Fruit fly (Drosophila melanogaster) whole organism, embryonic: Measurements from ENCODE around the gene hng2.

Experiments
- CG11560 ChIP-seq: fragments of 200-800 bp; sonication (Bioruptor generic); IDR thresholded peaks from 3 replicates; pipeline ENCODE4 v1.3.6; 2022; ENCODE audit warnings: missing biosample characterization, missing genetic modification characterization
- CG12769 ChIP-seq: fragments of 200-800 bp; sonication (Bioruptor generic); optimal IDR thresholded peaks from 2 replicates; lab custom pipeline; 2019; ENCODE audit warnings: missing biosample characterization, mild to moderate bottlenecking, missing genetic modification characterization, moderate library complexity
- CG13775 ChIP-seq: fragments of 200-800 bp; sonication (Bioruptor generic); optimal IDR thresholded peaks from 3 replicates; lab custom pipeline; 2017; ENCODE audit warnings: missing biosample characterization, mild to moderate bottlenecking, missing genetic modification characterization
- CG14667 ChIP-seq: fragments of 200-800 bp; sonication (Bioruptor generic); IDR thresholded peaks from 2 replicates; pipeline ENCODE4 v1.3.6; 2022; ENCODE audit warnings: missing biosample characterization, missing genetic modification characterization
- CG15479 ChIP-seq: fragments of 200-800 bp; sonication (Bioruptor generic); optimal IDR thresholded peaks from 3 replicates; lab custom pipeline; 2019; ENCODE audit warnings: missing biosample characterization, mild to moderate bottlenecking, missing genetic modification characterization, moderate library complexity
- CG15696 ChIP-seq: fragments of 200-800 bp; sonication (Bioruptor generic); optimal IDR thresholded peaks from 2 replicates; lab custom pipeline; 2019; ENCODE audit warnings: missing biosample characterization, mild to moderate bottlenecking, missing genetic modification characterization, moderate library complexity
- CG1647 ChIP-seq: fragments of 200-800 bp; sonication (Bioruptor generic); optimal IDR thresholded peaks from 3 replicates; lab custom pipeline; 2016; ENCODE audit warnings: missing biosample characterization, missing genetic modification characterization
- CG18262 ChIP-seq: fragments of 200-800 bp; optimal IDR thresholded peaks from 3 replicates; lab custom pipeline; 2019; ENCODE audit warnings: missing biosample characterization, mild to moderate bottlenecking, missing genetic modification characterization, moderate library complexity
- CG2120 ChIP-seq: fragments of 200-800 bp; sonication (Bioruptor generic); optimal IDR thresholded peaks from 3 replicates; lab custom pipeline; 2016; ENCODE audit warnings: missing biosample characterization, missing genetic modification characterization
- CG32767 ChIP-seq: fragments of 200-800 bp; sonication (Bioruptor generic); IDR thresholded peaks from 2 replicates; pipeline ENCODE4 v1.3.6; 2022; ENCODE audit warnings: missing biosample characterization, missing genetic modification characterization
- CG34224 ChIP-seq: fragments of 200-800 bp; sonication (Bioruptor generic); IDR thresholded peaks from 3 replicates; pipeline ENCODE4 v1.3.6; 2022; ENCODE audit warnings: missing biosample characterization, missing genetic modification characterization; ENCODE audit not compliant: partially characterized antibody
- CG4820 ChIP-seq: fragments of 200-800 bp; sonication (Bioruptor generic); optimal IDR thresholded peaks from 3 replicates; lab custom pipeline; 2016; ENCODE audit warnings: missing biosample characterization, missing genetic modification characterization
- CG6175 ChIP-seq: fragments of 200-800 bp; sonication (Bioruptor generic); IDR thresholded peaks from 3 replicates; pipeline ENCODE4 v1.3.6; 2022; ENCODE audit warnings: missing biosample characterization, missing genetic modification characterization
- CG7745 ChIP-seq: fragments of 200-800 bp; sonication (Bioruptor generic); optimal IDR thresholded peaks from 2 replicates; lab custom pipeline; 2018; ENCODE audit warnings: missing biosample characterization, mild to moderate bottlenecking, missing genetic modification characterization, moderate library complexity
- CG8924 ChIP-seq: fragments of 200-800 bp; optimal IDR thresholded peaks from 3 replicates; lab custom pipeline; 2019; ENCODE audit warnings: missing biosample characterization, mild to moderate bottlenecking, missing genetic modification characterization, moderate library complexity
- CG9876 ChIP-seq: fragments of 200-800 bp; sonication (Bioruptor generic); optimal IDR thresholded peaks from 2 replicates; lab custom pipeline; 2016; ENCODE audit warnings: missing biosample characterization, missing genetic modification characterization
- CHES-1-like ChIP-seq: fragments of 200-800 bp; sonication (Bioruptor generic); optimal IDR thresholded peaks from 2 replicates; lab custom pipeline; 2016; ENCODE audit warnings: missing biosample characterization, missing genetic modification characterization
- Dad ChIP-seq: fragments of 200-800 bp; sonication (Bioruptor generic); optimal IDR thresholded peaks from 3 replicates; lab custom pipeline; 2016; ENCODE audit warnings: missing biosample characterization, missing genetic modification characterization
- Drgx ChIP-seq: fragments of 200-800 bp; sonication (Bioruptor generic); IDR thresholded peaks from 2 replicates; pipeline ENCODE4 v1.3.6; 2022; ENCODE audit warnings: missing biosample characterization, missing genetic modification characterization
- GATAe ChIP-seq: fragments of 200-800 bp; sonication (Bioruptor generic); conservative IDR thresholded peaks from 2 replicates; pipeline ENCODE4 v1.3.6; 2022; ENCODE audit warnings: missing biosample characterization, missing genetic modification characterization
- Meics ChIP-seq: fragments of 200-800 bp; sonication (Bioruptor generic); optimal IDR thresholded peaks from 2 replicates; lab custom pipeline; 2017; ENCODE audit warnings: missing biosample characterization, mild to moderate bottlenecking, missing genetic modification characterization
- NC2α ChIP-seq: fragments of 200-800 bp; sonication (Bioruptor generic); optimal IDR thresholded peaks from 2 replicates; lab custom pipeline; 2016; ENCODE audit warnings: missing biosample characterization, missing genetic modification characterization
- Oaz ChIP-seq: fragments of 200-800 bp; sonication (Bioruptor generic); IDR thresholded peaks from 2 replicates; pipeline ENCODE4 v1.3.6; 2022; ENCODE audit warnings: missing biosample characterization, missing genetic modification characterization
- Ptx1 ChIP-seq: fragments of 200-800 bp; sonication (Bioruptor generic); IDR thresholded peaks from 2 replicates; pipeline ENCODE4 v1.3.6; 2022; ENCODE audit warnings: missing biosample characterization, missing genetic modification characterization
- Sox102F ChIP-seq: fragments of 200-800 bp; sonication (Bioruptor generic); optimal IDR thresholded peaks from 2 replicates; lab custom pipeline; 2018; ENCODE audit warnings: missing biosample characterization, mild to moderate bottlenecking, missing genetic modification characterization, moderate library complexity
- Ssrp ChIP-seq: fragments of 200-800 bp; sonication (Bioruptor generic); optimal IDR thresholded peaks from 2 replicates; lab custom pipeline; 2018; ENCODE audit warnings: missing biosample characterization, mild to moderate bottlenecking, missing genetic modification characterization, moderate library complexity
- Tbp ChIP-seq: fragments of >200 bp; optimal IDR thresholded peaks from 2 replicates; lab custom pipeline; 2018; ENCODE audit warnings: missing biosample characterization, missing genetic modification characterization
- Xrp1 ChIP-seq: fragments of 200-800 bp; sonication (Bioruptor generic); IDR thresholded peaks from 2 replicates; pipeline ENCODE4 v1.3.6; 2022; ENCODE audit warnings: missing biosample characterization, missing genetic modification characterization
- bcd ChIP-seq: fragments of 200-800 bp; sonication (Bioruptor generic); optimal IDR thresholded peaks from 2 replicates; lab custom pipeline; 2017; ENCODE audit warnings: missing biosample characterization, mild to moderate bottlenecking, missing genetic modification characterization
- bsh ChIP-seq, 2 experiments: fragments of 200-800 bp; sonication (Bioruptor generic); optimal IDR thresholded peaks; 2 replicates each; lab custom pipeline; 2017 to 2018; ENCODE audit warnings: mild to moderate bottlenecking in 2 of 2, missing biosample characterization in 2 of 2, missing genetic modification characterization in 2 of 2, moderate library complexity in 1 of 2
- dysf ChIP-seq: fragments of 200-800 bp; sonication (Bioruptor generic); IDR thresholded peaks from 3 replicates; pipeline ENCODE4 v1.3.6; 2022; ENCODE audit warnings: missing biosample characterization, missing genetic modification characterization
- emc ChIP-seq: fragments of 200-800 bp; sonication (Bioruptor generic); optimal IDR thresholded peaks from 2 replicates; lab custom pipeline; 2016; ENCODE audit warnings: missing biosample characterization, missing genetic modification characterization
- eve ChIP-seq, 2 experiments: fragments of >200 bp; optimal IDR thresholded peaks; 2 replicates each; lab custom pipeline; 2017; ENCODE audit warnings: missing biosample characterization in 2 of 2, missing genetic modification characterization in 2 of 2
- exex ChIP-seq: fragments of 200-800 bp; sonication (Bioruptor generic); optimal IDR thresholded peaks from 4 replicates; lab custom pipeline; 2018; ENCODE audit warnings: missing biosample characterization, mild to moderate bottlenecking, missing genetic modification characterization, moderate library complexity
- gcm ChIP-seq: fragments of 200-800 bp; sonication (Bioruptor generic); optimal IDR thresholded peaks from 2 replicates; lab custom pipeline; 2019; ENCODE audit warnings: missing biosample characterization, mild to moderate bottlenecking, missing genetic modification characterization, moderate library complexity
- gcm2 ChIP-seq: fragments of 200-800 bp; sonication (Bioruptor generic); optimal IDR thresholded peaks from 2 replicates; lab custom pipeline; 2016; ENCODE audit warnings: missing biosample characterization, missing genetic modification characterization
- gem ChIP-seq: fragments of 200-800 bp; sonication (Bioruptor generic); optimal IDR thresholded peaks from 2 replicates; lab custom pipeline; 2019; ENCODE audit warnings: missing biosample characterization, mild to moderate bottlenecking, missing genetic modification characterization, moderate library complexity
- grau ChIP-seq: fragments of 200-800 bp; optimal IDR thresholded peaks from 3 replicates; lab custom pipeline; 2019; ENCODE audit warnings: missing biosample characterization, mild to moderate bottlenecking, missing genetic modification characterization, moderate library complexity
- grn ChIP-seq: fragments of 200-800 bp; sonication (Bioruptor generic); optimal IDR thresholded peaks from 3 replicates; lab custom pipeline; 2017; ENCODE audit warnings: missing biosample characterization, missing genetic modification characterization
- gsb-n ChIP-seq: fragments of 200-800 bp; sonication (Bioruptor generic); optimal IDR thresholded peaks from 3 replicates; lab custom pipeline; 2018; ENCODE audit warnings: missing biosample characterization, mild to moderate bottlenecking, missing genetic modification characterization
- hb ChIP-seq: fragments of 200-800 bp; sonication (Bioruptor generic); IDR thresholded peaks from 3 replicates; pipeline ENCODE4 v1.3.6; 2022; ENCODE audit warnings: missing biosample characterization, missing genetic modification characterization; ENCODE audit not compliant: partially characterized antibody
- pho ChIP-seq: fragments of 200-800 bp; sonication (Bioruptor generic); optimal IDR thresholded peaks from 2 replicates; lab custom pipeline; 2016; ENCODE audit warnings: missing biosample characterization, missing genetic modification characterization
- row ChIP-seq: fragments of 200-800 bp; sonication (Bioruptor generic); IDR thresholded peaks from 3 replicates; pipeline ENCODE4 v1.3.6; 2022; ENCODE audit warnings: missing biosample characterization, missing genetic modification characterization
- sens ChIP-seq: fragments of 200-800 bp; sonication (Bioruptor generic); peaks from one replicate; lab custom pipeline; 2016; ENCODE audit warnings: missing biosample characterization, missing genetic modification characterization
- sima ChIP-seq: fragments of 200-800 bp; sonication (Bioruptor generic); optimal IDR thresholded peaks from 2 replicates; lab custom pipeline; 2016; ENCODE audit warnings: missing biosample characterization, missing genetic modification characterization
- sisA ChIP-seq: fragments of 200-800 bp; sonication (Bioruptor generic); IDR thresholded peaks from 2 replicates; pipeline ENCODE4 v1.3.6; 2022; ENCODE audit warnings: missing biosample characterization, missing genetic modification characterization
- sqz ChIP-seq: fragments of 200-800 bp; sonication (Bioruptor generic); optimal IDR thresholded peaks from 3 replicates; lab custom pipeline; 2018; ENCODE audit warnings: missing biosample characterization, mild to moderate bottlenecking, missing genetic modification characterization
- trem ChIP-seq: fragments of 200-800 bp; optimal IDR thresholded peaks from 3 replicates; lab custom pipeline; 2019; ENCODE audit warnings: missing biosample characterization, mild to moderate bottlenecking, missing genetic modification characterization, moderate library complexity
- vfl ChIP-seq: fragments of 200-800 bp; sonication (Bioruptor generic); optimal IDR thresholded peaks from 2 replicates; lab custom pipeline; 2016; ENCODE audit warnings: missing biosample characterization, missing genetic modification characterization
- z ChIP-seq: fragments of 200-800 bp; sonication (Bioruptor generic); IDR thresholded peaks from 3 replicates; pipeline ENCODE4 v1.3.6; 2022; ENCODE audit warnings: missing biosample characterization, missing genetic modification characterization
- zf30C ChIP-seq: fragments of 200-800 bp; sonication (Bioruptor generic); optimal IDR thresholded peaks from 3 replicates; lab custom pipeline; 2018; ENCODE audit warnings: missing biosample characterization, mild to moderate bottlenecking, missing genetic modification characterization

The hng2 gene

DNA sequence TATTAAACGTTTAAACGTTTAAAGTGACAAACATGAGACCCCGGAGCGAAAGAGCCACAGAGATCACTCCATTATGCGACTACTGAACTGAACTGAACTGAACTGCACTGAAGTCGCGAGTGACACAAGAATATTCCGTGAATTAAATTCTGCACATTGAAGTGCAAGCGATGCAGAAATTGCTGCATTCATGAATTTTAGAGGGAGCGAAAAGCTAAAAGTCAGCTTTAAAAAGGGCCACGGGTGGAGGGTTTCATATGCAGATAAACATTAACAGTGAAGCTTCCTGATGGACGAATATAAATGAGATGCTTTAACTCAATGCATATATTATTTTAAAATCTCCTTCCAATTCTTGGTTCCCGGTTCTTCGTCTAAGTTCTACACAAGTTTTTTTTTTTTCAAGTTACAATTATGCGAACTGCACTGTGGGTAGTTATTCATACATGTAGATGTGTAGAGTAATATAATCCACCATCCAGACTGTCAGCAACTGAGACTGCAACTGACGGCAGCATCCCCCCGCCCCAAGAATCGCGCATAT, 41.0 kb downstream of the hng2 start:
- no peak for TF ChIP-seq GATAe (GFP tag; lab: Robert Waterston, UW)
- TF ChIP-seq vfl (GFP tag; lab: Kevin White, UChicago) = no peak
- no peak for TF ChIP-seq emc
- TF ChIP-seq trem (tag; lab: Kevin White, UChicago) = no peak
- peak; percentile 31; the same call in 1 of the 2 replicates for TF ChIP-seq Drgx (GFP tag; lab: Robert Waterston, UW)
- no peak for TF ChIP-seq CHES-1-like (GFP tag; lab: Kevin White, UChicago)
- TF ChIP-seq sens (GFP tag; lab: Kevin White, UChicago) = peak; percentile 36
- no peak for TF ChIP-seq exex (tag; lab: Kevin White, UChicago)
- TF ChIP-seq sisA (GFP tag; lab: Robert Waterston, UW) = 0 out of 2 replicates have a peak, but pooled peaks have one; percentile 9
- 0 out of 2 replicates have a peak, but pooled peaks have one; percentile 18 for TF ChIP-seq Ptx1
- TF ChIP-seq row (GFP tag; lab: Robert Waterston, UW) = peak; percentile 44; the same call in 2 of the 3 replicates
- TF ChIP-seq pho (GFP tag; lab: Kevin White, UChicago) = no peak
- peak; percentile 15 for TF ChIP-seq Sox102F
- peak; percentile 6 for TF ChIP-seq Ssrp
- TF ChIP-seq gem (tag; lab: Kevin White, UChicago) = peak; percentile 24
- no peak for TF ChIP-seq CG1647
- TF ChIP-seq grau (tag; lab: Kevin White, UChicago) = peak; percentile 66
- no peak for TF ChIP-seq Tbp (GFP tag; lab: Kevin White, UChicago)
- TF ChIP-seq bsh (GFP tag; optimal IDR thresholded peaks at IDR 0.05; lab: Kevin White, UChicago) = peak; percentile 7 to 22

DNA sequence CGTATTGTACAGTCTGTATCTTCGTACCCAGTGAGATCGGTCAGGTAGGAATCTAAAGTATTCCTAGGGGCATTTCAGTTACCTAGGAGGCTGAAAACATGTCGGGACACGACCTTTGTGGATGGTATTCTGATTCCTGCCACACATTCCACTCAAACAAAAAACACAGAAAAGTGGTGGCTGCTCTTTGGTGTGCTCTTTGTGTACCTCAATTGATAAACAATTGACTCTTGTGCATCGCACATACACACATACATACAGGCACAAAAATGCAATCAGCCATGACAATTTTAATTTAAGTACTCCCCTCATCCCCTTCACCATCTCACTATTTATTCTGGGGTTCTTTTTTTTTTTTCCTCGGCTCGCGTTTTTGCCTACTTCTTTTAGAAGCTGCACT, 42.1 kb downstream of the hng2 start:
- 0 out of 3 replicates have a peak, but pooled peaks have one; percentile 18 for TF ChIP-seq dysf
- TF ChIP-seq gcm2 (GFP tag; lab: Kevin White, UChicago) = no peak
- no peak for TF ChIP-seq CG7745 (tag; lab: Kevin White, UChicago)
- no peak for TF ChIP-seq NC2α (GFP tag; lab: Kevin White, UChicago)
- TF ChIP-seq CG34224 (GFP tag; lab: Robert Waterston, UW) = no peak
- TF ChIP-seq Oaz (GFP tag; lab: Robert Waterston, UW) = no peak
- peak; percentile 30; the same call in 1 of the 2 replicates for TF ChIP-seq Xrp1 (GFP tag; lab: Robert Waterston, UW)
- TF ChIP-seq gsb-n = peak; percentile 51
- TF ChIP-seq CG13775 (GFP tag; lab: Kevin White, UChicago) = no peak
- TF ChIP-seq CG14667 (GFP tag; lab: Robert Waterston, UW) = no peak
- no peak for TF ChIP-seq CG6175 (GFP tag; lab: Robert Waterston, UW)
- peak; percentile 69 for TF ChIP-seq z (GFP tag; lab: Robert Waterston, UW)
- TF ChIP-seq Meics (GFP tag; lab: Kevin White, UChicago) = no peak
- peak; percentile 91 for TF ChIP-seq CG15479 (GFP tag; lab: Kevin White, UChicago)
- TF ChIP-seq sima (GFP tag; lab: Kevin White, UChicago) = no peak
- no peak for TF ChIP-seq row (GFP tag; lab: Robert Waterston, UW)
- no peak for TF ChIP-seq CG32767 (GFP tag; lab: Robert Waterston, UW)
- no peak for TF ChIP-seq CG18262 (tag; lab: Kevin White, UChicago)
- TF ChIP-seq gcm (GFP tag; lab: Kevin White, UChicago) = peak; percentile 20
- no peak for TF ChIP-seq CG12769
- TF ChIP-seq CG9876 (GFP tag; lab: Kevin White, UChicago) = no peak
- no peak for TF ChIP-seq CG4820 (GFP tag; lab: Kevin White, UChicago)
- TF ChIP-seq CG8924 (tag; lab: Kevin White, UChicago) = peak; percentile 8
- no peak for TF ChIP-seq bcd
- TF ChIP-seq CG2120 = no peak
- no peak for TF ChIP-seq hb (GFP tag; lab: Robert Waterston, UW)
- TF ChIP-seq CG15696 (tag; lab: Kevin White, UChicago) = no peak
- TF ChIP-seq CG11560 (tag; lab: Robert Waterston, UW) = no peak
- peak; percentile 40 for TF ChIP-seq sqz
- TF ChIP-seq zf30C (GFP tag; lab: Kevin White, UChicago) = peak; percentile 41
- TF ChIP-seq eve (GFP tag; optimal IDR thresholded peaks at IDR 0.05; lab: Kevin White, UChicago) = peak in 1 of 2 experiments; percentile 14
- TF ChIP-seq grn (GFP tag; lab: Kevin White, UChicago) = no peak
- TF ChIP-seq Dad (GFP tag; lab: Kevin White, UChicago) = no peak
